Worm (Caenorhabditis elegans) whole organism, midembryonic: Measurements from ENCODE around the gene C18B2.4.

Experiments used
- T22C8.4 ChIP-seq: fragments of 200-800 bp; sonication (Bioruptor generic); IDR thresholded peaks from 2 replicates; pipeline ENCODE4 v1.3.6; 2022; ENCODE audit warnings: missing genetic modification characterization, missing compliant biosample characterization
- flt-1 ChIP-seq: fragments of 200-800 bp; sonication (Bioruptor generic); IDR thresholded peaks from 2 replicates; pipeline ENCODE4 v1.3.6; 2022; ENCODE audit warnings: missing genetic modification characterization, missing compliant biosample characterization
- tab-1 ChIP-seq: fragments of 200-800 bp; sonication (Bioruptor generic); IDR thresholded peaks from 2 replicates; pipeline ENCODE4 v1.3.6; 2022; ENCODE audit warnings: missing genetic modification characterization, missing compliant biosample characterization
- ztf-29 ChIP-seq: fragments of 200-800 bp; sonication (Bioruptor generic); IDR thresholded peaks from 2 replicates; pipeline ENCODE4 v1.3.6; 2022; ENCODE audit warnings: missing genetic modification reagents, missing genetic modification characterization, missing compliant biosample characterization

ce11 chrX:3585625-3586024, 19.9 kb downstream of the C18B2.4 start, which contains the start of gene T27A10.2:
- TF ChIP-seq flt-1 (GFP tag; lab: Robert Waterston, UW): no peak
- TF ChIP-seq tab-1 (GFP tag; lab: Robert Waterston, UW): no peak
- TF ChIP-seq T22C8.4 (GFP tag; lab: Robert Waterston, UW): no peak
- TF ChIP-seq ztf-29 (GFP tag; lab: Robert Waterston, UW): no peak
